Worm (Caenorhabditis elegans): ENCODE measurements around the gene srh-240.

DNA sequence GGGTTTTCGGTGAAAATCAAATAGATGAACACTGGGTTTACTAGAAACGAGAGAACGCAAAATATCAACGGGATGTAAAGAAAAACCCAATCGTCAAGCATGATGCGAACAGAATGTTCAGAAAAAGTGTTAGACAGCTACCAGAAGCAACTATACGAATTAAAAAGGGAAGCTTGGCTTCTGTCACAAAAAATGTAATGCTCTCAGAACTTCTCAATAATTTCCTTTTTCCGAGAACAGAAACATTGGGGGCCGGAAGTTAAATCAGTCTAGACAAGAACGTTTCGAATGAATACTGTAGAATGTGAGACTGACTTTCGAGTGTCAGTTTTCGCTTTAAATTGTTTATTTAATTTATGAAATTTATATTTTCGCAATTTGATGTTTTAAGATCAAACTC is 5.3 kb upstream of the srh-240 start, which contains the start of gene srj-54:
- TF ChIP-seq W03F9.2 (tag; optimal IDR thresholded peaks at IDR 0.05), result no peak
- TF ChIP-seq dao-5 (tag; optimal IDR thresholded peaks at IDR 0.05), result no peak
